Fruit fly (Drosophila melanogaster) whole organism, prepupa: Measurements from ENCODE around the gene bark.

ENCODE experiments used
- CG6276 ChIP-seq: fragments of 200-800 bp; sonication (Bioruptor generic); optimal IDR thresholded peaks from 2 replicates; lab custom pipeline; 2017; ENCODE audit warnings: missing biosample characterization, mild to moderate bottlenecking, missing genetic modification characterization
- Eip93F ChIP-seq: fragments of 200-800 bp; sonication (Bioruptor generic); optimal IDR thresholded peaks from 2 replicates; lab custom pipeline; 2016; ENCODE audit warnings: missing biosample characterization, mild to moderate bottlenecking, missing genetic modification characterization
- achi ChIP-seq: fragments of 200-800 bp; sonication (Bioruptor generic); optimal IDR thresholded peaks from 3 replicates; lab custom pipeline; 2016; ENCODE audit warnings: missing biosample characterization, missing genetic modification characterization

DNA sequence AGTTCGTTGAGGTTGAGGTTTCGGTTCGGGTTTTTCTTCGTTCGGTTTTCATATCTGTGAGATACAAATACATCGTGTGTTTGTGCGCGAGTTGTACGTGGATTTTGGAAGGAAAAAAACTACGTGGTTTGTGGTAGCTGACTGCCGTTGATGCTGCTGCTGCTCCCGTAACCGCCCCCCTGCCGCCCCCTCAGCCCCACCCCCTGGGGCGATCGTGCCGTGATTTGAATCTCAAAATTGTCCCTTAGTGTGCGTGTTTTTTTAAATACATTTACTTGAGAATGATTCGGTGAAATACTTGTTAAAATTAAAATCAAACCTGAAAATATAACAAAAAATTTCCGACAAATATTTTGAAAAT is 14.9 kb upstream of the bark start:
- TF ChIP-seq Eip93F (GFP tag; lab: Kevin White, UChicago) (no peak), achi (GFP tag; lab: Kevin White, UChicago) (no peak), CG6276 (no peak)
